Worm (Caenorhabditis elegans) whole organism, midembryonic: ENCODE data around the gene arl-3.

Experiments used
- T22C8.4 ChIP-seq: fragments of 200-800 bp; sonication (Bioruptor generic); IDR thresholded peaks from 2 replicates; pipeline ENCODE4 v1.3.6; 2022; ENCODE audit warnings: missing genetic modification characterization, missing compliant biosample characterization
- cog-1 ChIP-seq: sonication (generic microtip); optimal IDR thresholded peaks from 2 replicates; lab custom pipeline; 2016; ENCODE audit warnings: missing genetic modification characterization, missing compliant biosample characterization
- flt-1 ChIP-seq: fragments of 200-800 bp; sonication (Bioruptor generic); IDR thresholded peaks from 2 replicates; pipeline ENCODE4 v1.3.6; 2022; ENCODE audit warnings: missing genetic modification characterization, missing compliant biosample characterization
- klf-2 ChIP-seq: fragments of 200-800 bp; sonication (Bioruptor generic); conservative IDR thresholded peaks from 2 replicates; pipeline ENCODE4 v1.3.6; 2022; ENCODE audit warnings: missing genetic modification reagents, missing genetic modification characterization, missing compliant biosample characterization
- med-1 ChIP-seq: sonication (generic microtip); optimal IDR thresholded peaks from 2 replicates; lab custom pipeline; 2017; ENCODE audit warnings: missing genetic modification characterization, mild to moderate bottlenecking, missing compliant biosample characterization, antibody characterized with exemption, missing genetic modification reagents; ENCODE audit not compliant: insufficient read depth
- ref-1 ChIP-seq: fragments of 200-800 bp; sonication (Bioruptor generic); conservative IDR thresholded peaks from 2 replicates; pipeline ENCODE4 v1.3.6; 2022; ENCODE audit warnings: missing genetic modification reagents, missing genetic modification characterization, missing compliant biosample characterization
- tab-1 ChIP-seq: fragments of 200-800 bp; sonication (Bioruptor generic); IDR thresholded peaks from 2 replicates; pipeline ENCODE4 v1.3.6; 2022; ENCODE audit warnings: missing genetic modification characterization, missing compliant biosample characterization
- ztf-23 ChIP-seq: fragments of 200-800 bp; sonication (Bioruptor generic); IDR thresholded peaks from 2 replicates; pipeline ENCODE4 v1.3.6; 2022; ENCODE audit warnings: missing genetic modification reagents, missing genetic modification characterization, missing compliant biosample characterization
- ztf-29 ChIP-seq: fragments of 200-800 bp; sonication (Bioruptor generic); IDR thresholded peaks from 2 replicates; pipeline ENCODE4 v1.3.6; 2022; ENCODE audit warnings: missing genetic modification reagents, missing genetic modification characterization, missing compliant biosample characterization

arl-3 gene

DNA sequence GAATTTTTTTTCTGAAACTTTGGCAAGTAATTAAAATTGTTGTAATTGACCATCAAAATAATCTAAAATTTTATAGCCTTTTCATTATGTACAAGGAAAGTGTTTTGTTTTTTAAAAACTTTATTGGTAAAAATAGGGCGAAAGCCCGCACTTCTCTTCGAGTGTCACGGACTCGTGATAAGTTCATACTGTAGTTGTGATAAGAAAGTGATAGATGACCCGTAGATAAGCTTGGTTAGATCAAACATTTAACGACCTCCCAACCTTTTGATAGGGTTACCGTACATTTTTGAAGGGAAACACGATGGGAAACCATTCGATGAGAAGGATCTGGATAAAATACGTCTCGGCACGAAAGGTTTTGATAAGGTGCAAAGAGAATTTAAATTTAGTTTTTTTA, 10.1 kb downstream of the arl-3 start:
- TF ChIP-seq cog-1 (tag; lab: Kevin White, UChicago) (no peak), klf-2 (GFP tag; lab: Robert Waterston, UW) (no peak), tab-1 (no peak), flt-1 (GFP tag; lab: Robert Waterston, UW) (no peak), ztf-29 (GFP tag; lab: Robert Waterston, UW) (no peak), med-1 (GFP tag; lab: Kevin White, UChicago) (no peak), T22C8.4 (no peak), ztf-23 (GFP tag; lab: Robert Waterston, UW) (no peak), ref-1 (GFP tag; lab: Robert Waterston, UW) (no peak)

DNA sequence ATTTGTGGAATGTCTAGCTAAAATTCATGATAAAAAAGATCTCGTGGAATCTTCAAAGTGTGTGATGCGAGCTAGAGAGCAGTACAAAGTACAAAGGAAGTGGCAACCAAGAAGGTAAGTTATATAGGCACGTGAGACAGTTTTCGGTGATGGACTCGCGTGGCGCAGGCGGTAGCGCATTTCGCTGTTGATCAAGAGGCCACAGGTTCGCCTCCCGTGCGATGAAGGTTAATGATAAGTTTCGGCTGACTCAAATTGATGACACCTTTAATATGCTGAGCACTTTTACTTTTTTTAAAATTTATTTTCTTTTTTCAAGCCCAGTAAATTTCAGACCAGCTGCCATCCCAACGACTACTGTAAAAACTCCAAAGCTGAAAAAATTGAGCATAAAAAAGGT, 10.7 kb downstream of the arl-3 start:
- TF ChIP-seq tab-1 (0 out of 2 replicates have a peak, but pooled peaks have one; percentile 26), ref-1 (GFP tag; lab: Robert Waterston, UW) (no peak), ztf-23 (GFP tag; lab: Robert Waterston, UW) (no peak), flt-1 (GFP tag; lab: Robert Waterston, UW) (no peak), T22C8.4 (no peak), med-1 (GFP tag; lab: Kevin White, UChicago) (no peak), cog-1 (tag; lab: Kevin White, UChicago) (no peak), ztf-29 (GFP tag; lab: Robert Waterston, UW) (no peak), klf-2 (GFP tag; lab: Robert Waterston, UW) (0 out of 2 replicates have a peak, but pooled peaks have one; percentile 42)

ce11 chrII:14618158-14618557, 11.9 kb downstream of the arl-3 start:
- TF ChIP-seq ztf-29 (GFP tag; lab: Robert Waterston, UW) (no peak), tab-1 (no peak), cog-1 (tag; lab: Kevin White, UChicago) (no peak), ztf-23 (GFP tag; lab: Robert Waterston, UW) (no peak), med-1 (GFP tag; lab: Kevin White, UChicago) (no peak), ref-1 (GFP tag; lab: Robert Waterston, UW) (no peak), T22C8.4 (no peak), flt-1 (GFP tag; lab: Robert Waterston, UW) (no peak), klf-2 (GFP tag; lab: Robert Waterston, UW) (no peak)

DNA sequence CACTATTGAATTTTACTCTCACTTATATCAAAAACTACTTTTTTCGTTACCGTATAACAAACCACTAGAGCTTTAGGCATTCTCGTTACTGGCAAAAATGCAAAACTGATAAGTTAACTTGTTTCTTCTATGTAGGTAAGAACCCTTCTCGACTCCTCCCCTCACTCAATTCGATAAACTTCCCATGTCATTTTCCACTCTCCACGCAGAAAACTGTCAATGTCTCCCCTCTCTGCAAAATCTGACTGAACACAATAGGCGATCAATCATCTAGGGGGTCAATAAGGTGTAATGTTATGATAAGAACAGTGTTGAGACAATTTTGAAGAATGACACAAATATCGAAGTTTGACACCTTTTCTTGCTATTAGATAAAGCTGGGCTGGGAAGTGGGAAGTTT, 12.5 kb downstream of the arl-3 start:
- TF ChIP-seq T22C8.4 (no peak), flt-1 (GFP tag; lab: Robert Waterston, UW) (no peak), ztf-23 (GFP tag; lab: Robert Waterston, UW) (no peak), ref-1 (GFP tag; lab: Robert Waterston, UW) (no peak), klf-2 (GFP tag; lab: Robert Waterston, UW) (no peak), med-1 (GFP tag; lab: Kevin White, UChicago) (no peak), cog-1 (tag; lab: Kevin White, UChicago) (no peak), ztf-29 (GFP tag; lab: Robert Waterston, UW) (no peak), tab-1 (no peak)

ce11 chrII:14619806-14620205, 13.5 kb downstream of the arl-3 start:
- TF ChIP-seq cog-1 (tag; lab: Kevin White, UChicago) = no peak
- TF ChIP-seq ref-1 (GFP tag; lab: Robert Waterston, UW) = no peak
- no peak for TF ChIP-seq T22C8.4
- no peak for TF ChIP-seq flt-1 (GFP tag; lab: Robert Waterston, UW)
- no peak for TF ChIP-seq klf-2 (GFP tag; lab: Robert Waterston, UW)
- no peak for TF ChIP-seq ztf-29 (GFP tag; lab: Robert Waterston, UW)
- TF ChIP-seq med-1 (GFP tag; lab: Kevin White, UChicago) = no peak

DNA sequence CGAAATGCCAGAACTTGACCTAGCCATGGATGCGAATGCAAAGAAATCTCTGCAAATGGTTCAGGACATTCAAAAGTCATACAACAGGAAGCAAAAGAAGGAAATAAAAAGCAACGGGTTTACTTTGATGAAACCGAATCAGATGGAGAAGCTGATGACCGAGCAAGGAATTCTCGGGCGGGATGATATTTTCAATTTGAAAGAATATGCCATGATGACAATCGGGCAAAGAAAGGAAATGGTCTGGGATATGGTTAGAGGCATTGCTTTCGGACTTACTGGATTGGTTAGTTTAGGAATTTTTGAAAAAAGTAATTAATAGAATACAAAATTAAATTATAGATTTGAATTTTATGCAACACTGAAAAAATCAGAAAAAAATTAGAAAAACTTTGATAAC, 14.5 kb downstream of the arl-3 start:
- TF ChIP-seq ztf-23 (GFP tag; lab: Robert Waterston, UW) (no peak), ztf-29 (GFP tag; lab: Robert Waterston, UW) (no peak), T22C8.4 (no peak)

DNA sequence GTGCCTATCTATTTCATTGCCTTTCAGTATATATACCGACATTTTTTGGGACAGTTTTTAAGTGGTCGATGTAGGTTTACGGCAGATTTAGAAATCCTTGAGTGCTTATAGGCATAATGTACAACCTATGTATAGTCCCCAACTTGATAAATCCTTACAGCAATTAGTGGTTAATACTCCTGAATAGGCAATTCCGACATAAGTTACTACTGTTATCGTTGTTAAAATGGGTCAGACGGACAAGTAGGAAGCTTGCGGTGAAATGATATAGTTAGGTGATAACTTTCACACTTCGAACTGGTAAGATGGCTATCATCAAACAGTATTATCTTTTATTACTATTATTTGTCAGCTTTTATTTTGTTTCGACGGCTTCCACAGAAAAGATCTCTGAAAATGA, 16.5 kb downstream of the arl-3 start, which contains the start of gene mltn-10:
Gene mltn-10, plus strand, starts transcription at position 301 of the 400 bp plus-strand sequence.
- TF ChIP-seq cog-1 (tag; lab: Kevin White, UChicago) (no peak), med-1 (GFP tag; lab: Kevin White, UChicago) (no peak), ref-1 (GFP tag; lab: Robert Waterston, UW) (no peak), T22C8.4 (no peak), ztf-29 (GFP tag; lab: Robert Waterston, UW) (no peak), flt-1 (GFP tag; lab: Robert Waterston, UW) (no peak), tab-1 (no peak), klf-2 (GFP tag; lab: Robert Waterston, UW) (no peak), ztf-23 (GFP tag; lab: Robert Waterston, UW) (no peak)

DNA sequence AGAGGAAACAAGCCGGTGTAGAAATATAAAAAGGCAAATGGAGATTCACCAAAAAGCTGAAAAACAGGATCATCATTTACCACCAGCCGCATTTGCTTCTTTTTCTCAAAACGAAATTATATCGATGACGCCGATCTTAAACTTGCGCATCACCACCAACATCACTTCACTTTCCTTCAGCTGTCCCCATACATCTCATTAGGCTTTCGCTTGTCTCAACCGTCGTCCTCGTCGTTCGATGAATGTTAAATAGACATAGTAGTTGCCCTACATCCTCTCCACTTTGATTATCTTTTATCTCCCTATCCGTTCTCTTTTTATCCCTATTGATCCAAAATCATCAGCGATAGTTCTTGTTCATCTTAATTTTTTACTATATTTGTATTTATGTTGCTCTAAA, 20.6 kb downstream of the arl-3 start:
- no peak for TF ChIP-seq flt-1 (GFP tag; lab: Robert Waterston, UW)
- no peak for TF ChIP-seq ztf-29 (GFP tag; lab: Robert Waterston, UW)

ce11 chrII:14627330-14627729, 21.1 kb downstream of the arl-3 start, which contains the start of gene tag-297:
Gene tag-297, plus strand, starts transcription at chrII:14627630.
- TF ChIP-seq T22C8.4 = no peak
- no peak for TF ChIP-seq med-1 (GFP tag; lab: Kevin White, UChicago)
- no peak for TF ChIP-seq ztf-29 (GFP tag; lab: Robert Waterston, UW)
- TF ChIP-seq flt-1 (GFP tag; lab: Robert Waterston, UW) = no peak
- TF ChIP-seq tab-1 = no peak
- no peak for TF ChIP-seq cog-1 (tag; lab: Kevin White, UChicago)
- no peak for TF ChIP-seq klf-2 (GFP tag; lab: Robert Waterston, UW)
- TF ChIP-seq ztf-23 (GFP tag; lab: Robert Waterston, UW) = no peak
- no peak for TF ChIP-seq ref-1 (GFP tag; lab: Robert Waterston, UW)

DNA sequence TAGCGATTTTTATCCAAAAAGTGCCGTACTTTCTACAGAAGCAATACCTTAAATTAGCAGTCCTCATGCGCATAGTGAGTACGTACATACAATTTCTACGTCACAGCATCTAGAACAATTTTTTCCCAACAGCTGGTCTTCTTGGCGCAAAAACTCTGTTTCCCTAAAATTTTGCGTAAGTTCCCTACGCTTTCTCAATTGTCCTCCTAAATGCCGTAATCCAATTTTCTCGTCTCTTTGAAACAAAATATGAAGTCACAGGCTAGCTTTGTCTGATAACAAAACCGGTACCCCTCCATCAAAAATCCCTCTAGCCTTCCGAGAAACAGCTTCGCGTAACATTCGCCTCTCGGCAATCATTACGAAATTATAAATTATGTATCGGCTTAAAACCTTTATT, 26.6 kb downstream of the arl-3 start, which contains the start of gene C38C6.3:
Gene C38C6.3, plus strand, starts transcription at position 301 of the 400 bp plus-strand sequence.
- TF ChIP-seq klf-2 (GFP tag; lab: Robert Waterston, UW) (no peak), cog-1 (tag; lab: Kevin White, UChicago) (no peak), ref-1 (GFP tag; lab: Robert Waterston, UW) (no peak), T22C8.4 (no peak), med-1 (GFP tag; lab: Kevin White, UChicago) (no peak), ztf-23 (GFP tag; lab: Robert Waterston, UW) (no peak), tab-1 (no peak), ztf-29 (GFP tag; lab: Robert Waterston, UW) (no peak), flt-1 (GFP tag; lab: Robert Waterston, UW) (no peak)
